Worm (Caenorhabditis elegans) whole organism, late embryonic: Measurements from ENCODE around the gene cyp-33E2.

Experiments used
- ceh-18 ChIP-seq: sonication (generic microtip); optimal IDR thresholded peaks from 2 replicates; lab custom pipeline; 2016; ENCODE audit warnings: missing genetic modification characterization, missing compliant biosample characterization
- ceh-31 ChIP-seq: sonication (generic microtip); optimal IDR thresholded peaks from 2 replicates; lab custom pipeline; 2016; ENCODE audit warnings: missing genetic modification characterization, missing compliant biosample characterization
- dve-1 ChIP-seq: sonication (generic microtip); optimal IDR thresholded peaks from 2 replicates; lab custom pipeline; 2017; ENCODE audit warnings: antibody characterized with exemption, mild to moderate bottlenecking, missing genetic modification characterization, missing compliant biosample characterization
- gmeb-2 ChIP-seq: sonication (generic microtip); optimal IDR thresholded peaks from 2 replicates; lab custom pipeline; 2016; ENCODE audit warnings: missing genetic modification characterization, inconsistent platforms, missing compliant biosample characterization
- nfya-1 ChIP-seq: sonication (generic microtip); optimal IDR thresholded peaks from 2 replicates; lab custom pipeline; 2017; ENCODE audit warnings: missing genetic modification characterization, mild to moderate bottlenecking, missing compliant biosample characterization, antibody characterized with exemption, moderate library complexity
- nhr-11 ChIP-seq: fragments of 150-350 bp; optimal IDR thresholded peaks from 2 replicates; lab custom pipeline; 2014; ENCODE audit warnings: missing biosample characterization, missing genetic modification characterization
- pag-3 ChIP-seq: sonication (generic microtip); optimal IDR thresholded peaks from 2 replicates; lab custom pipeline; 2016; ENCODE audit warnings: missing compliant biosample characterization, missing genetic modification characterization, borderline replicate concordance
- pha-4 ChIP-seq: fragments of 150-350 bp; optimal IDR thresholded peaks from 2 replicates; lab custom pipeline; 2018; ENCODE audit warnings: missing biosample characterization, missing genetic modification reagents, missing genetic modification characterization
- pqm-1 ChIP-seq: sonication (generic microtip); optimal IDR thresholded peaks from 2 replicates; lab custom pipeline; 2016; ENCODE audit warnings: missing genetic modification characterization, missing compliant biosample characterization
- ttx-3 ChIP-seq: sonication (generic microtip); optimal IDR thresholded peaks from 2 replicates; lab custom pipeline; 2016; ENCODE audit warnings: missing genetic modification reagents, missing genetic modification characterization, missing compliant biosample characterization

DNA sequence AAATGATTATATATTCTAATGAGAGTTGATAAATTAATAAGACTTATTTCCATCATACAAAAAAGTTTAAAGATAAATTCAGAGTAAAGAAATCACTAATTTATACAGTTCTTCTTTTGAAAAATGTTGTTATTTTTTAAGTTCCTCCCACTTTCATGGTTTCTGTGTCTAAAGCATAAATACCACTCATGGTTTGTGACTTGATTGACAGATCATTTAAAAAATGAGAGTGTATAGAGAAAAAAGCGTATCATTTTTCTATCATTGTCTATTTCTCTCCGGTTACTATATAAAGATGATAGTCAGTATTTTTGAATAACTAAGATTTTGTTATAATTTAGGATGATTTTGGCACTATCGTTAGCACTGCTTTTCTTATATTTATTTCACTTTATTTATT lies 2.5 kb downstream of the cyp-33E2 start, which contains the start of gene cyp-33E3:
- TF ChIP-seq ttx-3 (no peak), ceh-18 (tag; lab: Kevin White, UChicago) (no peak), nfya-1 (tag; lab: Kevin White, UChicago) (no peak), nhr-11 (tag; lab: Kevin White, UChicago) (no peak), pqm-1 (tag; lab: Kevin White, UChicago) (no peak), gmeb-2 (tag; lab: Kevin White, UChicago) (no peak), pha-4 (tag; lab: Kevin White, UChicago) (no peak), ceh-31 (tag; lab: Kevin White, UChicago) (no peak), dve-1 (no peak), pag-3 (no peak)
